Worm (Caenorhabditis elegans): ENCODE results near the gene Y43F8B.25.

ce11 chrV:19433806-19434437 lies 28.8 kb upstream of the Y43F8B.25 start, which contains the start of gene C25F9.16:
- no peak for TF ChIP-seq lin-13 (tag; optimal IDR thresholded peaks at IDR 0.05)
- no peak for TF ChIP-seq ces-1 (GFP tag; optimal IDR thresholded peaks at IDR 0.05)
- TF ChIP-seq M03D4.4 (tag; optimal IDR thresholded peaks at IDR 0.05): no peak
- TF ChIP-seq unc-39 (tag; optimal IDR thresholded peaks at IDR 0.05): no peak
- no peak for TF ChIP-seq snpc-4 (tag; optimal IDR thresholded peaks at IDR 0.05)
- no peak for TF ChIP-seq unc-120 (tag; optimal IDR thresholded peaks at IDR 0.05; ENCODE audit: poor library complexity, severe bottlenecking)
- TF ChIP-seq pha-4 (tag; optimal IDR thresholded peaks at IDR 0.05): no peak
- TF ChIP-seq lsy-2 (tag; optimal IDR thresholded peaks at IDR 0.05): no peak
- no peak for TF ChIP-seq nhr-76 (tag; optimal IDR thresholded peaks at IDR 0.05)
- TF ChIP-seq ceh-83 (GFP tag; optimal IDR thresholded peaks at IDR 0.05): no peak
- TF ChIP-seq mab-5 (tag; optimal IDR thresholded peaks at IDR 0.05): no peak
- no peak for TF ChIP-seq nhr-28 (tag; optimal IDR thresholded peaks at IDR 0.05)
